Fruit fly (Drosophila melanogaster): Measurements from ENCODE around the gene Obp19c.

dm6 chrX:20385865-20386264, 32.9 kb downstream of the Obp19c start:
- TF ChIP-seq Sox14 (GFP tag; optimal IDR thresholded peaks at IDR 0.05) (no peak), Hr39 (GFP tag; optimal IDR thresholded peaks at IDR 0.05) (no peak), CG11294 (GFP tag; IDR thresholded peaks at IDR 0.05) (no peak), dac (GFP tag; optimal IDR thresholded peaks at IDR 0.05) (no peak), OdsH (GFP tag; optimal IDR thresholded peaks at IDR 0.05) (no peak), Gug (GFP tag; IDR thresholded peaks at IDR 0.05) (no peak), net (GFP tag; optimal IDR thresholded peaks at IDR 0.05) (no peak), CG11902 (GFP tag; optimal IDR thresholded peaks at IDR 0.05) (no peak)
